Worm (Caenorhabditis elegans) whole organism, L3 larva: ENCODE measurements around the gene srsy-2.

Source experiments
- R02D3.7 ChIP-seq: fragments of 150-350 bp; optimal IDR thresholded peaks from 2 replicates; lab custom pipeline; 2014; ENCODE audit warnings: missing biosample characterization, missing genetic modification characterization
- ZK546.5 ChIP-seq: sonication (generic microtip); optimal IDR thresholded peaks from 2 replicates; lab custom pipeline; 2017; ENCODE audit warnings: missing biosample characterization, missing genetic modification characterization
- ceh-28 ChIP-seq: fragments of 150-350 bp; optimal IDR thresholded peaks from 2 replicates; lab custom pipeline; 2014; ENCODE audit warnings: missing biosample characterization, missing genetic modification reagents, missing genetic modification characterization
- ceh-9 ChIP-seq: sonication (generic microtip); optimal IDR thresholded peaks from 2 replicates; lab custom pipeline; 2018; ENCODE audit warnings: missing biosample characterization, missing genetic modification characterization
- egl-27 ChIP-seq: sonication (generic microtip); optimal IDR thresholded peaks from 4 replicates; lab custom pipeline; 2017; ENCODE audit warnings: missing biosample characterization, missing genetic modification reagents, missing genetic modification characterization
- egl-5 ChIP-seq: fragments of 150-350 bp; optimal IDR thresholded peaks from 2 replicates; lab custom pipeline; 2017; ENCODE audit warnings: missing biosample characterization, missing genetic modification reagents, missing genetic modification characterization, inconsistent platforms
- elt-1 ChIP-seq: fragments of 150-350 bp; optimal IDR thresholded peaks from 2 replicates; lab custom pipeline; 2014; ENCODE audit warnings: missing biosample characterization, missing genetic modification characterization
- elt-2 ChIP-seq: sonication (generic microtip); optimal IDR thresholded peaks from 2 replicates; lab custom pipeline; 2016; ENCODE audit warnings: missing genetic modification reagents, mild to moderate bottlenecking, missing genetic modification characterization, missing compliant biosample characterization
- eor-1 ChIP-seq, 2 experiments: fragments of 150-350 bp; optimal IDR thresholded peaks; 2 replicates each; lab custom pipeline; 2014 to 2018; ENCODE audit warnings: missing biosample characterization in 2 of 2, missing genetic modification characterization in 2 of 2
- fkh-10 ChIP-seq: sonication (generic microtip); optimal IDR thresholded peaks from 2 replicates; lab custom pipeline; 2017; ENCODE audit warnings: missing biosample characterization, missing genetic modification reagents, missing genetic modification characterization
- fkh-2 ChIP-seq: fragments of 150-350 bp; optimal IDR thresholded peaks from 2 replicates; lab custom pipeline; 2014; ENCODE audit warnings: missing biosample characterization, missing genetic modification reagents, missing genetic modification characterization
- hmg-11 ChIP-seq: sonication (generic microtip); optimal IDR thresholded peaks from 2 replicates; lab custom pipeline; 2016; ENCODE audit warnings: missing genetic modification characterization, missing compliant biosample characterization
- jun-1 ChIP-seq: fragments of 150-350 bp; optimal IDR thresholded peaks from 2 replicates; lab custom pipeline; 2014; ENCODE audit warnings: missing biosample characterization, missing genetic modification reagents, missing genetic modification characterization
- lsy-12 ChIP-seq: sonication (generic microtip); optimal IDR thresholded peaks from 2 replicates; lab custom pipeline; 2016; ENCODE audit warnings: mild to moderate bottlenecking, missing genetic modification characterization, missing compliant biosample characterization
- mdl-1 ChIP-seq: fragments of 150-350 bp; optimal IDR thresholded peaks from 2 replicates; lab custom pipeline; 2014; ENCODE audit warnings: missing biosample characterization, missing genetic modification characterization
- mml-1 ChIP-seq: fragments of 150-350 bp; sonication (generic microtip); optimal IDR thresholded peaks from 3 replicates; lab custom pipeline; 2014; ENCODE audit warnings: missing biosample characterization, missing genetic modification characterization
- nhr-11 ChIP-seq: fragments of 150-350 bp; optimal IDR thresholded peaks from 2 replicates; lab custom pipeline; 2014; ENCODE audit warnings: missing biosample characterization, missing genetic modification characterization
- nhr-12 ChIP-seq: fragments of 150-350 bp; optimal IDR thresholded peaks from 2 replicates; lab custom pipeline; 2014; ENCODE audit warnings: missing biosample characterization, missing genetic modification characterization
- nhr-23 ChIP-seq: fragments of 150-350 bp; optimal IDR thresholded peaks from 2 replicates; lab custom pipeline; 2014; ENCODE audit warnings: missing biosample characterization, missing genetic modification reagents, missing genetic modification characterization
- nhr-237 ChIP-seq: fragments of 150-350 bp; optimal IDR thresholded peaks from 2 replicates; lab custom pipeline; 2014; ENCODE audit warnings: missing biosample characterization, missing genetic modification characterization
- nhr-25 ChIP-seq: sonication (generic microtip); optimal IDR thresholded peaks from 2 replicates; lab custom pipeline; 2017; ENCODE audit warnings: missing biosample characterization, missing genetic modification characterization
- nhr-28 ChIP-seq: fragments of 150-350 bp; optimal IDR thresholded peaks from 2 replicates; lab custom pipeline; 2014; ENCODE audit warnings: missing biosample characterization, missing genetic modification characterization
- nhr-76 ChIP-seq: fragments of 150-350 bp; sonication (generic microtip); optimal IDR thresholded peaks from 5 replicates; lab custom pipeline; 2014; ENCODE audit warnings: missing biosample characterization, missing genetic modification characterization
- nhr-77 ChIP-seq: fragments of 150-350 bp; optimal IDR thresholded peaks from 2 replicates; lab custom pipeline; 2014; ENCODE audit warnings: missing biosample characterization, missing genetic modification characterization
- pha-4 ChIP-seq: fragments of 150-350 bp; optimal IDR thresholded peaks from 2 replicates; lab custom pipeline; 2014; ENCODE audit warnings: missing biosample characterization, missing genetic modification reagents, missing genetic modification characterization
- pqm-1 ChIP-seq: fragments of 150-350 bp; optimal IDR thresholded peaks from 2 replicates; lab custom pipeline; 2017; ENCODE audit warnings: missing biosample characterization, missing genetic modification characterization, inconsistent platforms
- skn-1 ChIP-seq: fragments of 150-350 bp; optimal IDR thresholded peaks from 2 replicates; lab custom pipeline; 2014; ENCODE audit warnings: missing biosample characterization, missing genetic modification characterization
- snpc-4 ChIP-seq: fragments of 150-350 bp; optimal IDR thresholded peaks from 2 replicates; lab custom pipeline; 2014; ENCODE audit warnings: missing biosample characterization, missing genetic modification characterization
- tbx-2 ChIP-seq: sonication (generic microtip); optimal IDR thresholded peaks from 2 replicates; lab custom pipeline; 2016; ENCODE audit warnings: mild to moderate bottlenecking, missing genetic modification characterization, missing compliant biosample characterization
- zag-1 ChIP-seq: fragments of 150-350 bp; optimal IDR thresholded peaks from 2 replicates; lab custom pipeline; 2014; ENCODE audit warnings: missing biosample characterization, missing genetic modification characterization
- ztf-4 ChIP-seq: fragments of 150-350 bp; optimal IDR thresholded peaks from 2 replicates; lab custom pipeline; 2014; ENCODE audit warnings: missing biosample characterization, missing genetic modification characterization

Gene srsy-2

ce11 chrII:6246054-6246453 lies 19.2 kb upstream of the srsy-2 start, which contains the start of gene lelo-1:
TSS of gene lelo-1 (plus strand) at chrII:6246354.
- TF ChIP-seq lsy-12 (tag; lab: Kevin White, UChicago): no peak
- no peak for TF ChIP-seq jun-1
- TF ChIP-seq nhr-12 (tag; lab: Kevin White, UChicago): no peak
- TF ChIP-seq pha-4 (tag; lab: Kevin White, UChicago): no peak
- TF ChIP-seq ZK546.5: no peak
- no peak for TF ChIP-seq ztf-4
- no peak for TF ChIP-seq skn-1 (tag; lab: Kevin White, UChicago)
- TF ChIP-seq tbx-2 (tag; lab: Kevin White, UChicago): no peak
- no peak for TF ChIP-seq egl-5 (tag; lab: Kevin White, UChicago)
- TF ChIP-seq pqm-1: no peak
- no peak for TF ChIP-seq nhr-23
- no peak for TF ChIP-seq ceh-28 (tag; lab: Kevin White, UChicago)
- no peak for TF ChIP-seq eor-1 (tag; optimal IDR thresholded peaks at IDR 0.05; lab: Kevin White, UChicago)

ce11 chrII:6245199-6245702 lies 18.4 kb upstream of the srsy-2 start, which contains the start of gene blos-4:
TSS of gene blos-4 (plus strand) at chrII:6245249.
- TF ChIP-seq R02D3.7 (tag; lab: Kevin White, UChicago) (no peak), zag-1 (tag; lab: Kevin White, UChicago) (no peak), elt-1 (tag; lab: Kevin White, UChicago) (no peak), mdl-1 (tag; lab: Kevin White, UChicago) (no peak), nhr-11 (tag; lab: Kevin White, UChicago) (no peak), nhr-237 (tag; lab: Kevin White, UChicago) (no peak)

- no peak for TF ChIP-seq zag-1 (tag; lab: Kevin White, UChicago)
- TF ChIP-seq elt-2 (tag; lab: Kevin White, UChicago): peak; percentile 49
- peak; percentile 69 for TF ChIP-seq pqm-1
Observed at ce11 chrII:6244171-6244570, 17.3 kb upstream of the srsy-2 start, which contains the start of gene tat-4. TSS of gene tat-4 (minus strand) at chrII:6244287.

ce11 chrII:6241758-6242157 lies 14.9 kb upstream of the srsy-2 start, which contains the start of gene T24H7.8:
TSS of gene T24H7.8 (plus strand) at chrII:6242058.
- no peak for TF ChIP-seq mdl-1 (tag; lab: Kevin White, UChicago)

ce11 chrII:6236093-6236945 lies 9.4 kb upstream of the srsy-2 start:
- TF ChIP-seq elt-1 (tag; lab: Kevin White, UChicago) (peak; percentile 81), skn-1 (tag; lab: Kevin White, UChicago) (no peak), nhr-77 (tag; lab: Kevin White, UChicago) (no peak), pha-4 (tag; lab: Kevin White, UChicago) (peak; percentile 87)

ce11 chrII:6235432-6236092 lies 8.7 kb upstream of the srsy-2 start, which contains the start of gene T24H7.9:
TSS of gene T24H7.9 (minus strand) at chrII:6235505.
- TF ChIP-seq ceh-9 (tag; lab: Kevin White, UChicago) (no peak), snpc-4 (tag; lab: Kevin White, UChicago) (no peak), fkh-2 (tag; lab: Kevin White, UChicago) (no peak), pqm-1 (no peak), nhr-11 (tag; lab: Kevin White, UChicago) (no peak), elt-2 (tag; lab: Kevin White, UChicago) (peak; percentile 47), nhr-28 (tag; lab: Kevin White, UChicago) (no peak), zag-1 (tag; lab: Kevin White, UChicago) (no peak), nhr-23 (no peak), jun-1 (no peak), nhr-76 (tag; lab: Kevin White, UChicago) (no peak), mml-1 (tag; lab: Kevin White, UChicago) (no peak), skn-1 (tag; lab: Kevin White, UChicago) (no peak), fkh-10 (GFP tag; lab: Kevin White, UChicago) (no peak), nhr-237 (tag; lab: Kevin White, UChicago) (no peak), egl-27 (no peak), nhr-25 (tag; lab: Kevin White, UChicago) (peak; percentile 30), ceh-28 (tag; lab: Kevin White, UChicago) (no peak), R02D3.7 (tag; lab: Kevin White, UChicago) (no peak), hmg-11 (no peak), pha-4 (tag; lab: Kevin White, UChicago) (peak; percentile 68)
